Worm (Caenorhabditis elegans): ENCODE measurements around the gene C07B5.4.

Gene C07B5.4

DNA sequence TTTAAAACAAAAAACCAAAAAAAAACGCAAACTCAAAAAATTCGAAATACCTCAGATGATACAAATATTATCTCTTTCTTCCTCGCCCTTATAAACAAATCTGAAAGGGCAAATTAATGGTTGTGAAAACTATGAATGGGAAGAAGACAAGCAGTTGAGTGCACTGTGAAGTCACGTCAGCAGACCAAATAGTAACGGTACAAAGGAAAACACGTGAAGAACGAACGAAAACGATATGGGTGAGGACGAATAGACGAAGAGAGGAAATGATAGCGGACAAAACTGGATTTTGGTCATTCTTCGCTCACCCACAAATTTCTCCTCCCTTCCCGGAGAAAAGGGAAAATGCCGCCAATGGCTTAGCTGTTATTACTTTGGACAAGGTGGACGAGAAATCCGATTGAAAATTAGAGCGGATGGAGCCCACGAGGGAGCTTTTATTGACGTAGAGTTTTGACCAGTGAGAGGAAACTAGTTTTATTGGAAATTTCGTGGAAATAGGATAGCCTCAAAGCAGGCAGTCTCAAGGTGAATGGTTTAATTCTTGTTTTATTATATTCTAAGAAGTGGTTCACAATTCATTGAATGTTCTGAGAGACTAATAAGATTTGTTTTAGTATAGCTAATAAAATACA lies 8.2 kb downstream of the C07B5.4 start:
- TF ChIP-seq ztf-29 (GFP tag; IDR thresholded peaks at IDR 0.05) (no peak), ztf-23 (GFP tag; IDR thresholded peaks at IDR 0.05) (no peak), cog-1 (tag; optimal IDR thresholded peaks at IDR 0.05) (no peak), T22C8.4 (GFP tag; IDR thresholded peaks at IDR 0.05) (no peak), ref-1 (GFP tag; conservative IDR thresholded peaks at IDR 0.05) (no peak), med-1 (GFP tag; optimal IDR thresholded peaks at IDR 0.05; ENCODE audit: insufficient read depth) (no peak), klf-2 (GFP tag; conservative IDR thresholded peaks at IDR 0.05) (no peak), flt-1 (GFP tag; IDR thresholded peaks at IDR 0.05) (no peak), tab-1 (GFP tag; IDR thresholded peaks at IDR 0.05) (no peak)

DNA sequence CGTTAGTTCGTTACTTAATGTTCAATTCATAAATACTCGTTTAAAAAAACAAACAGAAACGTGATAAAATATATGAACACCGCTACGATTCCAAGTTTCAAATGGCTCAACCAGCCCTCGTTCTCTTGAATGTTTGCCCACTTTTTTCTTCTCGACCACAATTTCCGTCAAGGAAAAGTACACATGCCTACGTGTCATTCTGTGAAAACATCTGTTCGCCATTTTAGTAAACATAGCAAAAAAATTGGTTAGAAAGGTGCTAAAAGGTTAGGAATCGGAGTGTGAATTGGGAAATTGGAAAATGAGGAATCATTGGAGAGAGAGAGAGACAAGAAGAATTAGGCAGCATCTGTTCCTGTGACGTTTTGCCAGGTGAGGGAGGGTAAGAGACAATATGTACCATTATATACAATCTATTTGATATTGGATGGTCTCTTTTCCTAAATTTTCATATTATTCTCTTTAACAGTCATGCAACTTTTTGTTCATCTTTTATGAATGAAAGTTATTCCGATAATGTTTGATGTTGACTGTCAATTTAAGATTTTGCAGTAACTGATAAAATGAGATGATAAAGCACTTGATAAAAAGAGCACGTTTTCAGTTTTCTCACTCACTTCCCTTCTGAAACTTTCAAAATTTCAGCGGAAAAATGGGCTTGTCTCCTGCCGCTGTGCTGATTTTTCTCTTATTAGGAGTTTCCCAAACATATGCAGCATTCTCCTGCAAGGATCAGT lies 10.0 kb downstream of the C07B5.4 start, which contains the start of gene nuc-1:
Gene nuc-1 (plus strand): TSS at position 612 of the 737 bp plus-strand sequence.
- TF ChIP-seq T22C8.4 (GFP tag; IDR thresholded peaks at IDR 0.05) (no peak), tab-1 (GFP tag; IDR thresholded peaks at IDR 0.05) (no peak), klf-2 (GFP tag; conservative IDR thresholded peaks at IDR 0.05) (no peak), ztf-29 (GFP tag; IDR thresholded peaks at IDR 0.05) (no peak), med-1 (GFP tag; optimal IDR thresholded peaks at IDR 0.05; ENCODE audit: insufficient read depth) (no peak), cog-1 (tag; optimal IDR thresholded peaks at IDR 0.05) (no peak), ref-1 (GFP tag; conservative IDR thresholded peaks at IDR 0.05) (no peak), flt-1 (GFP tag; IDR thresholded peaks at IDR 0.05) (no peak)

DNA sequence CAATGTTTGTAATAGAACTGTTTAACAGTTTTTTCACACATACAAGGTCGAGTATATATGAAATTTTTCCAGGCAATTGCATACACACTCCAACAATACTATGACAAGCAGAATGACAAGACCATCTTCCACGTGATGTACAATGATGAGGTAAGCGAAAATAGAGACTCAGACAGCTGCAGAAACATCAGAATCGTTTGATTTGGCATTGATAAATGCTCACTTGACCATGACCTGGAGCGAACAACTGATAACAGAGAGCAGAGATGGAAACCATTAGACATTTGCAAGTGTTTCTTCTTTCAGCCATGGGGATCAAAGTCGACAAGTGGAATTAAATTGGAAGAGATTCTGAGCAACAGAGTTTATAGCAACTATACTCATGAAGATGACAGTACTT lies 11.0 kb downstream of the C07B5.4 start:
- TF ChIP-seq T22C8.4 (GFP tag; IDR thresholded peaks at IDR 0.05) (no peak), klf-2 (GFP tag; conservative IDR thresholded peaks at IDR 0.05) (no peak), ztf-29 (GFP tag; IDR thresholded peaks at IDR 0.05) (no peak), flt-1 (GFP tag; IDR thresholded peaks at IDR 0.05) (no peak), ref-1 (GFP tag; conservative IDR thresholded peaks at IDR 0.05) (no peak), ztf-23 (GFP tag; IDR thresholded peaks at IDR 0.05) (no peak), med-1 (GFP tag; optimal IDR thresholded peaks at IDR 0.05; ENCODE audit: insufficient read depth) (no peak), tab-1 (GFP tag; IDR thresholded peaks at IDR 0.05) (no peak), cog-1 (tag; optimal IDR thresholded peaks at IDR 0.05) (no peak)

DNA sequence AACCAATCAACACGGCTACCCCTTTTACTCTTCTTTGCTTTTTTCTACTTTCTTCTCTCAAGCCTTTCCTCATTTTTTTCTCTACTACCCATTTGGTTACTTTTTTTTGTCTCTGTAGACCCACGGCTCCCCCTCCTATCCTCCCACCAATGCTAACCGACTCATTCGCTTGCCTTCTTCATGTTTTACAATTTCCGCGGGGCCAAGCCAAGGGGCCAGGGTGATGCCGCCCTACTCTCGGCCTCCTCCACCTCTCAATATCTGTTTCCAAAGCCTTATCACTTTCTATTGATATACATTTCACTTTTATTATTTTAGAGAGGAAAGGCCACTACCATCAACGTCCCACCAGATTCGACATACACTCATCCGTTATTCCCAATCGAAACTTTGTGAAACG lies 13.9 kb downstream of the C07B5.4 start, which contains the start of gene F49E2.5:
Gene F49E2.5 (plus strand): TSS at position 301 of the 400 bp plus-strand sequence.
- TF ChIP-seq flt-1 (GFP tag; IDR thresholded peaks at IDR 0.05): no peak
- TF ChIP-seq tab-1 (GFP tag; IDR thresholded peaks at IDR 0.05): no peak

DNA sequence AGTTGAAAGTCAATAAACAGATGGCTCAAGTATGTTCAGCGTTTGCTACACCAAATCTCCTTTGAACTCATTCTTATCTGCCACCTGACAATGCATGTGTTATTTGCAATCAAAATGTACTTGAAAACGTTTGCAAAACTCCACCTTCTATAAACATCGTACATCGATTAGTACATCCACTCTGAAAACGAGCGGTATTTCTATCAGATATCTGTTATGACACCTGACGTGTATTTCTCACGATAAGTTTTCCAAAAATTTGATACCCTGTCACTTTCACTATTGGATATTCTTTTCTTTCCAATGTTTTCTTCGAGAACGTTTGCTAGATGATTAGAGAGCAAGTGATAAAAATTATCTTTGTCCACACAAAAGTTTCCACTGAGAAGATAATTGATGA lies 14.9 kb downstream of the C07B5.4 start:
- TF ChIP-seq flt-1 (GFP tag; IDR thresholded peaks at IDR 0.05) (no peak), cog-1 (tag; optimal IDR thresholded peaks at IDR 0.05) (no peak), klf-2 (GFP tag; conservative IDR thresholded peaks at IDR 0.05) (no peak), med-1 (GFP tag; optimal IDR thresholded peaks at IDR 0.05; ENCODE audit: insufficient read depth) (no peak), ztf-29 (GFP tag; IDR thresholded peaks at IDR 0.05) (no peak), T22C8.4 (GFP tag; IDR thresholded peaks at IDR 0.05) (no peak), ref-1 (GFP tag; conservative IDR thresholded peaks at IDR 0.05) (no peak), tab-1 (GFP tag; IDR thresholded peaks at IDR 0.05) (no peak), ztf-23 (GFP tag; IDR thresholded peaks at IDR 0.05) (no peak)

DNA sequence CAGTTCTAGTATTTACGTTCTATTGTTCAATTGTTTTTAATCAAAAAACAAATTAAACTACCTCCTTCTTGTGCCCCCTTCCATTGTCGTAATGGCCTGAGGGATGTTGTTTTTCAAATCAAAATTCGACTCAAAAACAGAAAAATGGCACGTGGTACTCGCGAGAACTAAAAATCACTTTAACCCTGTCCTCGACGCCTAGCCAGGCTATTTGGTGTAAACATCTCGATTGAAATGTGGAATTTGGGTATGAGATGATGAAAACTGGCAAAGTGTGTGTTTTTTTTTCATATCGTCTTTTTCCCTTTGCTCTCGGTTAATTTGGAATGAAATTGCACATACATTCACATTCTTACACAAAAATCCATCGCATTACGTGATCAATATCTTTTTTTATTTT lies 17.2 kb downstream of the C07B5.4 start:
- no peak for TF ChIP-seq ref-1 (GFP tag; conservative IDR thresholded peaks at IDR 0.05)
- no peak for TF ChIP-seq ztf-29 (GFP tag; IDR thresholded peaks at IDR 0.05)
- no peak for TF ChIP-seq cog-1 (tag; optimal IDR thresholded peaks at IDR 0.05)
- no peak for TF ChIP-seq T22C8.4 (GFP tag; IDR thresholded peaks at IDR 0.05)
- TF ChIP-seq ztf-23 (GFP tag; IDR thresholded peaks at IDR 0.05): no peak
- TF ChIP-seq tab-1 (GFP tag; IDR thresholded peaks at IDR 0.05): no peak
- TF ChIP-seq flt-1 (GFP tag; IDR thresholded peaks at IDR 0.05): no peak
- no peak for TF ChIP-seq med-1 (GFP tag; optimal IDR thresholded peaks at IDR 0.05; ENCODE audit: insufficient read depth)
- no peak for TF ChIP-seq klf-2 (GFP tag; conservative IDR thresholded peaks at IDR 0.05)

DNA sequence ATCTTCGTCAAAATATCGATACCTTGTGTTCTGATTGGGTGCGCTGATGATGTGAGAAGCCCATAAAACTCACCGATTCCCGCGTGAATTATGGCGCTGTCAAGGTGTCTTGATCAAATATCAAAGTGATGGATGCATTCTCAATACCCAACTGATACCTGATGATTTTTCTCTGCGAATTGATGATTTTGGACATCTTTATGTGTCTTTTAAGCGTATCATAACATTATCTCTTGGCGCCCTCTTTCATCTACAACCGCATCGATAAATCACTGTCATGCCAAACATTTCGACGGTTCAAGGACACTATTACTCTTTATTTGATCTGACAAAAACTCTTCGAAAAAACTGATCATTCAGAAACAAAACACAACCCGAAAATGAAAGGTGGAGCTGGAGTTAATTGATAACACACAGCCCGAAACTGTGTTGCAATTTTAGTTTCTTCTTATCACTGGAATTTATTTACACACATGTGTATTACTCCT lies 17.8 kb downstream of the C07B5.4 start:
- TF ChIP-seq tab-1 (GFP tag; IDR thresholded peaks at IDR 0.05): no peak
- TF ChIP-seq klf-2 (GFP tag; conservative IDR thresholded peaks at IDR 0.05): no peak
- no peak for TF ChIP-seq ztf-29 (GFP tag; IDR thresholded peaks at IDR 0.05)
- no peak for TF ChIP-seq med-1 (GFP tag; optimal IDR thresholded peaks at IDR 0.05; ENCODE audit: insufficient read depth)
- no peak for TF ChIP-seq cog-1 (tag; optimal IDR thresholded peaks at IDR 0.05)
- no peak for TF ChIP-seq ztf-23 (GFP tag; IDR thresholded peaks at IDR 0.05)
- no peak for TF ChIP-seq T22C8.4 (GFP tag; IDR thresholded peaks at IDR 0.05)
- no peak for TF ChIP-seq flt-1 (GFP tag; IDR thresholded peaks at IDR 0.05)
- TF ChIP-seq ref-1 (GFP tag; conservative IDR thresholded peaks at IDR 0.05): no peak

DNA sequence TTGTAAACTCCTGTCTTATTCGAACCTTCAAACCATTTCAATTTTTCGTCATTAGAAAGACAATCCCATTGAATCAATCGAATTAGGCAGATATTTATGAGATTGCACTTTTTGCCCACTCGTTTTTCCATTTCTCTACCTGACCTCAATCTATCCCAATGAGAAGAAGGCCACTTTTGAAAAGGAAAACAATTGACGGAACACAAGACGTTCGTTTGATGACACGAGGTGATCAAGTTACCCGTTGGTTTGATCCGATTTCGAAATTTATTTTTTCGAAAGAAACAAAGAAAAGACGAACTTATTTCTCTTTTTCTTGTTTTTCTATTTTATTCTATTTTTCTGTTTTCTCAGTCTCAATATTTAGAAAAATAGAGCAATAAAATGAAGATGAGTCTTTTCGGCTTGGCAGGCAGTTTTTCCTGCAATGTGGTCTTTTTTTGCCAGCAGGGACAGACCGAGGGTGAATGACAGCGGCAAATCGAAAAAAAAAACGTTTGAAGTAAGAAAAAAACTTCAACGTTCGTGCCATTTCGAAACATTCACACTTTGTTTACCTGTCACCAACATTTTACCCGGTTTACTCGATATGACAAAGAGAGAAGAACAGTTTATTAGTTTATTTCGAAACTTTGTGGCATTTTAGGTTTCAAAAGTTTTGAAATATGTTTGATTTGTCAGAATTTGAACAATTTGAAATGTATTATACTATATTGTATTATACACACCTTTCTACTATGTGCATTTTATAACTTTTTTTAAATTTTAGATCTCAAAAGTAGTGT lies 18.7 kb downstream of the C07B5.4 start:
- TF ChIP-seq T22C8.4 (GFP tag; IDR thresholded peaks at IDR 0.05) (no peak), klf-2 (GFP tag; conservative IDR thresholded peaks at IDR 0.05) (no peak)

DNA sequence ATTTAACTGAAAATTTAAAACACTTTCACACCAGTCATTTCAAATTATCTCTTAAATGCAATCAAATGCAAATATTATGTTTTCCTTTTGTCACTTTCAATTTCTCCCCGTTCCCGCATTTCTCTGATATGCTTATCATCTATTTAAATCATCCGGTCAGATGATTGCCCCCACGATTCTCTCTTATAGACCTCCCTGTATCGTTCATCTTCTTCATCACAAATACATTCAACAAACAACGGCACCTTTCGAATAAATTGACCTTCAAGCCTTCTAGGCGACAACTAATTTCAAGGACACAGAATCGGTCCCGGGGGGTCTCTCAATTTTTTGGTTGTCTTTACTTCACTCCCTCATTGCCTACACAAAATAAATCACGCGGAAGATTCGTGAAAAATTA lies 19.4 kb downstream of the C07B5.4 start:
- TF ChIP-seq med-1 (GFP tag; optimal IDR thresholded peaks at IDR 0.05; ENCODE audit: insufficient read depth): no peak
- no peak for TF ChIP-seq cog-1 (tag; optimal IDR thresholded peaks at IDR 0.05)
- TF ChIP-seq ztf-23 (GFP tag; IDR thresholded peaks at IDR 0.05): no peak
- no peak for TF ChIP-seq ztf-29 (GFP tag; IDR thresholded peaks at IDR 0.05)
- TF ChIP-seq T22C8.4 (GFP tag; IDR thresholded peaks at IDR 0.05): no peak
- no peak for TF ChIP-seq klf-2 (GFP tag; conservative IDR thresholded peaks at IDR 0.05)
- no peak for TF ChIP-seq tab-1 (GFP tag; IDR thresholded peaks at IDR 0.05)
- TF ChIP-seq ref-1 (GFP tag; conservative IDR thresholded peaks at IDR 0.05): no peak
- no peak for TF ChIP-seq flt-1 (GFP tag; IDR thresholded peaks at IDR 0.05)
